Fruit fly (Drosophila melanogaster): Measurements from ENCODE around the gene cyc.
A peak's percentile ranks its signal among the peaks of the same experiment; 100 is the strongest.

Gene cyc

dm6 chr3L:19807103-19807502 lies 8.6 kb downstream of the cyc start, which contains the start of the genes CG14104 and Kap-alpha1 (continued):
- TF ChIP-seq phol (tag; optimal IDR thresholded peaks at IDR 0.05) = peak; percentile 22
- TF ChIP-seq sug (tag; optimal IDR thresholded peaks at IDR 0.05) = peak; percentile 30
- TF ChIP-seq CG4617 (GFP tag; optimal IDR thresholded peaks at IDR 0.05; ENCODE audit: borderline replicate concordance) = peak; percentile 72
- no peak for TF ChIP-seq Oli (tag; optimal IDR thresholded peaks at IDR 0.05)
- peak; percentile 88 for TF ChIP-seq chinmo (GFP tag; IDR thresholded peaks at IDR 0.05; ENCODE audit: partially characterized antibody)
- TF ChIP-seq Dip3 (GFP tag; optimal IDR thresholded peaks at IDR 0.05) = no peak
- peak; percentile 77 for TF ChIP-seq bbx (GFP tag; IDR thresholded peaks at IDR 0.05; ENCODE audit: partially characterized antibody)
- peak; percentile 55 for TF ChIP-seq pzg (GFP tag; optimal IDR thresholded peaks at IDR 0.05)
- peak; percentile 9 for TF ChIP-seq CG12155 (GFP tag; optimal IDR thresholded peaks at IDR 0.05)
- TF ChIP-seq Stat92E (GFP tag; optimal IDR thresholded peaks at IDR 0.05) = peak in 1 of 3 experiments; percentile 8
- TF ChIP-seq CG8478 (optimal IDR thresholded peaks at IDR 0.05) = peak; percentile 67
- no peak for TF ChIP-seq CG7372 (GFP tag; IDR thresholded peaks at IDR 0.05)
- TF ChIP-seq CG18262 (tag; optimal IDR thresholded peaks at IDR 0.05) = no peak
- TF ChIP-seq Side (GFP tag; optimal IDR thresholded peaks at IDR 0.05) = no peak
- peak; percentile 63 for TF ChIP-seq gcm (GFP tag; optimal IDR thresholded peaks at IDR 0.05)
- TF ChIP-seq CG13624 (GFP tag; optimal IDR thresholded peaks at IDR 0.05) = no peak
- no peak for TF ChIP-seq NC2α (GFP tag; optimal IDR thresholded peaks at IDR 0.05)
- TF ChIP-seq tna (GFP tag; IDR thresholded peaks at IDR 0.05; ENCODE audit: partially characterized antibody) = peak; percentile 43; the same call in 1 of the 2 replicates
- TF ChIP-seq CG15601 (tag; optimal IDR thresholded peaks at IDR 0.05) = no peak
- no peak for TF ChIP-seq kni (GFP tag; optimal IDR thresholded peaks at IDR 0.05)
- TF ChIP-seq BtbVII (GFP tag; optimal IDR thresholded peaks at IDR 0.05) = no peak
- TF ChIP-seq fd96Cb (tag; optimal IDR thresholded peaks at IDR 0.05) = no peak
- TF ChIP-seq sna (GFP tag; IDR thresholded peaks at IDR 0.05; ENCODE audit: partially characterized antibody) = peak; percentile 57
- peak; percentile 21 for TF ChIP-seq Max (GFP tag; optimal IDR thresholded peaks at IDR 0.05)
- TF ChIP-seq CG7839 (tag; optimal IDR thresholded peaks at IDR 0.05) = no peak
- peak; percentile 61 for TF ChIP-seq CG15479 (GFP tag; optimal IDR thresholded peaks at IDR 0.05)
- no peak for TF ChIP-seq bcd (GFP tag; optimal IDR thresholded peaks at IDR 0.05)
- TF ChIP-seq Bdp1 (GFP tag; optimal IDR thresholded peaks at IDR 0.05) = no peak
- TF ChIP-seq schlank (tag; optimal IDR thresholded peaks at IDR 0.05) = no peak
- no peak for TF ChIP-seq cad (GFP tag; optimal IDR thresholded peaks at IDR 0.05)
- TF ChIP-seq sd (tag; optimal IDR thresholded peaks at IDR 0.05) = no peak
- TF ChIP-seq H15 (GFP tag; IDR thresholded peaks at IDR 0.05) = no peak
- TF ChIP-seq Aef1 (GFP tag; IDR thresholded peaks at IDR 0.05) = no peak
- TF ChIP-seq Dll (GFP tag; IDR thresholded peaks at IDR 0.05; ENCODE audit: partially characterized antibody) = peak; percentile 73; the same call in 3 of the 4 replicates
- no peak for TF ChIP-seq Abd-B (GFP tag; optimal IDR thresholded peaks at IDR 0.05)
- TF ChIP-seq pho (GFP tag; optimal IDR thresholded peaks at IDR 0.05) = no peak
- no peak for TF ChIP-seq Camta (GFP tag; optimal IDR thresholded peaks at IDR 0.05)
- peak; percentile 30 for TF ChIP-seq CG17186 (GFP tag; optimal IDR thresholded peaks at IDR 0.05)
- TF ChIP-seq Xrp1 (GFP tag; IDR thresholded peaks at IDR 0.05) = no peak
- TF ChIP-seq sr (GFP tag; IDR thresholded peaks at IDR 0.05) = no peak
- TF ChIP-seq CG14014 (GFP tag; IDR thresholded peaks at IDR 0.05) = no peak
- TF ChIP-seq mld (GFP tag; IDR thresholded peaks at IDR 0.05; ENCODE audit: partially characterized antibody) = 0 out of 3 replicates have a peak, but pooled peaks have one; percentile 12
- TF ChIP-seq Eip74EF (GFP tag; optimal IDR thresholded peaks at IDR 0.05) = no peak
- no peak for TF ChIP-seq pan (optimal IDR thresholded peaks at IDR 0.05)
- TF ChIP-seq pan (GFP tag; optimal IDR thresholded peaks at IDR 0.05 in 1 of 2, IDR thresholded peaks at IDR 0.05 in 1 of 2) = no peak
- TF ChIP-seq CG2129 (GFP tag; IDR thresholded peaks at IDR 0.05; ENCODE audit: partially characterized antibody) = peak; percentile 21; the same call in 1 of the 2 replicates
- TF ChIP-seq CG17829 (tag; optimal IDR thresholded peaks at IDR 0.05) = peak; percentile 10
- TF ChIP-seq ttk (GFP tag; IDR thresholded peaks at IDR 0.05) = no peak
- TF ChIP-seq Sin3A (optimal IDR thresholded peaks at IDR 0.05) = peak; percentile 20
- peak; percentile 57 for TF ChIP-seq CG14860 (GFP tag; IDR thresholded peaks at IDR 0.05; ENCODE audit: partially characterized antibody)
